Fruit fly (Drosophila melanogaster) whole organism, embryonic: ENCODE measurements around the gene PIP82.

Experiments
- Bgb ChIP-seq: fragments of 200-800 bp; sonication (Bioruptor generic); IDR thresholded peaks from 2 replicates; pipeline ENCODE4 v1.3.6; 2022; ENCODE audit warnings: missing biosample characterization, missing genetic modification characterization; ENCODE audit not compliant: partially characterized antibody
- CG11247 ChIP-seq: fragments of 200-800 bp; sonication (Bioruptor generic); IDR thresholded peaks from 2 replicates; pipeline ENCODE4 v1.3.6; 2022; ENCODE audit warnings: missing biosample characterization, missing genetic modification characterization
- CG13296 ChIP-seq: fragments of 200-800 bp; sonication (Bioruptor generic); optimal IDR thresholded peaks from 3 replicates; lab custom pipeline; 2018; ENCODE audit warnings: missing biosample characterization, mild to moderate bottlenecking, missing genetic modification characterization
- CG1792 ChIP-seq: fragments of 200-800 bp; sonication (Bioruptor generic); optimal IDR thresholded peaks from 2 replicates; lab custom pipeline; 2016; ENCODE audit warnings: missing biosample characterization, missing genetic modification characterization
- CG18262 ChIP-seq: fragments of 200-800 bp; optimal IDR thresholded peaks from 3 replicates; lab custom pipeline; 2019; ENCODE audit warnings: missing biosample characterization, mild to moderate bottlenecking, missing genetic modification characterization, moderate library complexity
- CG34376 ChIP-seq: fragments of 200-800 bp; sonication (Bioruptor generic); optimal IDR thresholded peaks from 2 replicates; lab custom pipeline; 2018; ENCODE audit warnings: missing biosample characterization, mild to moderate bottlenecking, missing genetic modification characterization
- CG4424 ChIP-seq: fragments of 200-800 bp; sonication (Bioruptor generic); optimal IDR thresholded peaks from 3 replicates; lab custom pipeline; 2016; ENCODE audit warnings: missing biosample characterization, missing genetic modification characterization
- CG4617 ChIP-seq: fragments of 200-800 bp; sonication (Bioruptor generic); optimal IDR thresholded peaks from 3 replicates; lab custom pipeline; 2016; ENCODE audit warnings: missing biosample characterization, missing genetic modification characterization, borderline replicate concordance
- CG7556 ChIP-seq: fragments of 200-800 bp; sonication (Bioruptor generic); optimal IDR thresholded peaks from 2 replicates; lab custom pipeline; 2017; ENCODE audit warnings: missing biosample characterization, mild to moderate bottlenecking, missing genetic modification characterization
- CG7745 ChIP-seq: fragments of 200-800 bp; sonication (Bioruptor generic); optimal IDR thresholded peaks from 2 replicates; lab custom pipeline; 2018; ENCODE audit warnings: missing biosample characterization, mild to moderate bottlenecking, missing genetic modification characterization, moderate library complexity
- CG7928 ChIP-seq: fragments of 200-800 bp; sonication (Bioruptor generic); optimal IDR thresholded peaks from 2 replicates; lab custom pipeline; 2017; ENCODE audit warnings: missing biosample characterization, mild to moderate bottlenecking, missing genetic modification characterization
- CG8359 ChIP-seq: fragments of 200-800 bp; sonication (Bioruptor generic); optimal IDR thresholded peaks from 2 replicates; lab custom pipeline; 2017; ENCODE audit warnings: missing biosample characterization, mild to moderate bottlenecking, missing genetic modification characterization, borderline replicate concordance
- CG9609 ChIP-seq: fragments of 200-800 bp; sonication (Bioruptor generic); optimal IDR thresholded peaks from 3 replicates; lab custom pipeline; 2016; ENCODE audit warnings: missing biosample characterization, missing genetic modification characterization
- Dll ChIP-seq: fragments of 200-800 bp; sonication (Bioruptor generic); IDR thresholded peaks from 4 replicates; pipeline ENCODE4 v1.3.6; 2022; ENCODE audit warnings: missing biosample characterization, missing genetic modification characterization; ENCODE audit not compliant: partially characterized antibody
- Dp ChIP-seq: fragments of 200-800 bp; sonication (Bioruptor generic); optimal IDR thresholded peaks from 2 replicates; lab custom pipeline; 2018; ENCODE audit warnings: missing biosample characterization, mild to moderate bottlenecking, missing genetic modification characterization, moderate library complexity
- Fer2 ChIP-seq: fragments of 200-800 bp; sonication (Bioruptor generic); optimal IDR thresholded peaks from 2 replicates; lab custom pipeline; 2018; ENCODE audit warnings: missing biosample characterization, mild to moderate bottlenecking, missing genetic modification characterization, moderate library complexity
- Fer3 ChIP-seq: fragments of 200-800 bp; sonication (Bioruptor generic); optimal IDR thresholded peaks from 2 replicates; lab custom pipeline; 2018; ENCODE audit warnings: missing biosample characterization, mild to moderate bottlenecking, missing genetic modification characterization, moderate library complexity
- H2.0 ChIP-seq: fragments of 200-800 bp; sonication (Bioruptor generic); IDR thresholded peaks from 2 replicates; pipeline ENCODE4 v1.3.6; 2022; ENCODE audit warnings: missing biosample characterization, missing genetic modification characterization
- HLH4C ChIP-seq: fragments of 200-800 bp; sonication (Bioruptor generic); IDR thresholded peaks from 3 replicates; pipeline ENCODE4 v1.3.6; 2022; ENCODE audit warnings: missing biosample characterization, missing genetic modification characterization; ENCODE audit not compliant: partially characterized antibody
- HLHmδ ChIP-seq: fragments of 200-800 bp; sonication (Bioruptor generic); optimal IDR thresholded peaks from 2 replicates; lab custom pipeline; 2018; ENCODE audit warnings: missing biosample characterization, mild to moderate bottlenecking, missing genetic modification characterization, moderate library complexity
- MTF-1 ChIP-seq: fragments of 200-800 bp; sonication (Bioruptor generic); optimal IDR thresholded peaks from 2 replicates; lab custom pipeline; 2018; ENCODE audit warnings: missing biosample characterization, mild to moderate bottlenecking, missing genetic modification characterization, borderline replicate concordance
- Mrtf ChIP-seq: fragments of 200-800 bp; sonication (Bioruptor generic); IDR thresholded peaks from 3 replicates; pipeline ENCODE4 v1.3.6; 2022; ENCODE audit warnings: missing biosample characterization, missing genetic modification characterization
- NC2α ChIP-seq: fragments of 200-800 bp; sonication (Bioruptor generic); optimal IDR thresholded peaks from 2 replicates; lab custom pipeline; 2016; ENCODE audit warnings: missing biosample characterization, missing genetic modification characterization
- Nf-YC ChIP-seq: fragments of 200-800 bp; optimal IDR thresholded peaks from 3 replicates; lab custom pipeline; 2019; ENCODE audit warnings: missing biosample characterization, mild to moderate bottlenecking, missing genetic modification characterization, moderate library complexity
- Opbp ChIP-seq: fragments of 200-800 bp; sonication (Bioruptor generic); IDR thresholded peaks from 3 replicates; pipeline ENCODE4 v1.3.6; 2022; ENCODE audit warnings: missing biosample characterization, missing genetic modification characterization; ENCODE audit not compliant: partially characterized antibody
- Sin3A ChIP-seq: fragments of >200 bp; optimal IDR thresholded peaks from 2 replicates; lab custom pipeline; 2018
- Vsx1 ChIP-seq: fragments of 200-800 bp; sonication (Bioruptor generic); optimal IDR thresholded peaks from 2 replicates; lab custom pipeline; 2017; ENCODE audit warnings: missing biosample characterization, mild to moderate bottlenecking, missing genetic modification characterization, missing genetic modification reagents
- ap ChIP-seq: fragments of 200-800 bp; sonication (Bioruptor generic); IDR thresholded peaks from 2 replicates; pipeline ENCODE4 v1.3.6; 2022; ENCODE audit warnings: missing biosample characterization, missing genetic modification characterization
- az2 ChIP-seq: fragments of 200-800 bp; sonication (Bioruptor generic); optimal IDR thresholded peaks from 3 replicates; lab custom pipeline; 2016; ENCODE audit warnings: missing biosample characterization, missing genetic modification characterization
- br ChIP-seq: fragments of >200 bp; optimal IDR thresholded peaks from 2 replicates; lab custom pipeline; 2017
- btn ChIP-seq: fragments of 200-800 bp; sonication (Bioruptor generic); optimal IDR thresholded peaks from 2 replicates; lab custom pipeline; 2016; ENCODE audit warnings: missing biosample characterization, missing genetic modification characterization
- chn ChIP-seq: fragments of 200-800 bp; sonication (Bioruptor generic); optimal IDR thresholded peaks from 2 replicates; lab custom pipeline; 2016; ENCODE audit warnings: missing biosample characterization, missing genetic modification characterization
- cwo ChIP-seq: fragments of 200-800 bp; sonication (Bioruptor generic); optimal IDR thresholded peaks from 3 replicates; lab custom pipeline; 2017; ENCODE audit warnings: missing biosample characterization, missing genetic modification characterization, mild to moderate bottlenecking, moderate library complexity, missing genetic modification reagents
- gcm2 ChIP-seq: fragments of 200-800 bp; sonication (Bioruptor generic); optimal IDR thresholded peaks from 2 replicates; lab custom pipeline; 2016; ENCODE audit warnings: missing biosample characterization, missing genetic modification characterization
- ham ChIP-seq: fragments of 200-800 bp; sonication (Bioruptor generic); IDR thresholded peaks from 2 replicates; pipeline ENCODE4 v1.3.6; 2022; ENCODE audit warnings: missing biosample characterization, missing genetic modification characterization
- hb ChIP-seq: fragments of 200-800 bp; sonication (Bioruptor generic); IDR thresholded peaks from 3 replicates; pipeline ENCODE4 v1.3.6; 2022; ENCODE audit warnings: missing biosample characterization, missing genetic modification characterization; ENCODE audit not compliant: partially characterized antibody
- jumu ChIP-seq: fragments of 200-800 bp; sonication (Bioruptor generic); optimal IDR thresholded peaks from 3 replicates; lab custom pipeline; 2016; ENCODE audit warnings: missing biosample characterization, missing genetic modification characterization
- knrl ChIP-seq: fragments of 200-800 bp; sonication (Bioruptor generic); IDR thresholded peaks from 3 replicates; pipeline ENCODE4 v1.3.6; 2022; ENCODE audit warnings: missing biosample characterization, missing genetic modification characterization; ENCODE audit not compliant: partially characterized antibody
- nerfin-1 ChIP-seq: fragments of 200-800 bp; sonication (Bioruptor generic); optimal IDR thresholded peaks from 3 replicates; lab custom pipeline; 2019; ENCODE audit warnings: missing biosample characterization, mild to moderate bottlenecking, missing genetic modification characterization, moderate library complexity
- nerfin-2 ChIP-seq: fragments of 200-800 bp; sonication (Bioruptor generic); IDR thresholded peaks from 2 replicates; pipeline ENCODE4 v1.3.6; 2022; ENCODE audit warnings: missing biosample characterization, missing genetic modification characterization; ENCODE audit not compliant: partially characterized antibody
- otp ChIP-seq: fragments of 200-800 bp; sonication (Bioruptor generic); IDR thresholded peaks from 3 replicates; pipeline ENCODE4, ENCODE4 v1.3.6; 2022; ENCODE audit warnings: missing biosample characterization, missing genetic modification characterization
- prd ChIP-seq, 3 experiments: fragments of >200 bp in 2 of 3; fragments of 200-800 bp in 1 of 3; sonication (Bioruptor generic) in 1 of 3; optimal IDR thresholded peaks in 2 of 3; IDR thresholded peaks in 1 of 3; 2 replicates in 2 of 3; 3 replicates in 1 of 3; pipeline versions ENCODE4 v1.3.6 to Lab custom; 2017 to 2022; ENCODE audit warnings: missing biosample characterization in 1 of 3, missing genetic modification characterization in 1 of 3
- row ChIP-seq: fragments of 200-800 bp; sonication (Bioruptor generic); IDR thresholded peaks from 3 replicates; pipeline ENCODE4 v1.3.6; 2022; ENCODE audit warnings: missing biosample characterization, missing genetic modification characterization
- sima ChIP-seq: fragments of 200-800 bp; sonication (Bioruptor generic); optimal IDR thresholded peaks from 2 replicates; lab custom pipeline; 2016; ENCODE audit warnings: missing biosample characterization, missing genetic modification characterization
- slou ChIP-seq: fragments of 200-800 bp; sonication (Bioruptor generic); optimal IDR thresholded peaks from 3 replicates; lab custom pipeline; 2016; ENCODE audit warnings: missing biosample characterization, missing genetic modification characterization
- ssp ChIP-seq: fragments of 200-800 bp; sonication (Bioruptor generic); IDR thresholded peaks from 2 replicates; pipeline ENCODE4 v1.3.6; 2022; ENCODE audit warnings: missing biosample characterization, missing genetic modification characterization
- tgo ChIP-seq: fragments of 200-800 bp; sonication (Bioruptor generic); IDR thresholded peaks from 3 replicates; pipeline ENCODE4 v1.3.6; 2022; ENCODE audit warnings: missing biosample characterization, missing genetic modification characterization
- trem ChIP-seq: fragments of 200-800 bp; optimal IDR thresholded peaks from 3 replicates; lab custom pipeline; 2019; ENCODE audit warnings: missing biosample characterization, mild to moderate bottlenecking, missing genetic modification characterization, moderate library complexity
- ttk ChIP-seq: fragments of 200-800 bp; sonication (Bioruptor generic); IDR thresholded peaks from 2 replicates; pipeline ENCODE4 v2.1.2; 2022; ENCODE audit warnings: missing biosample characterization, missing genetic modification characterization

The PIP82 gene

dm6 chrX:8573744-8574484 lies 44.4 kb upstream of the PIP82 start, which contains the start of gene CG12065 (continued):
- TF ChIP-seq CG34376 (GFP tag; lab: Kevin White, UChicago): peak; percentile 68
- TF ChIP-seq trem (tag; lab: Kevin White, UChicago): peak; percentile 29
- no peak for TF ChIP-seq CG11247
- TF ChIP-seq Bgb (GFP tag; lab: Robert Waterston, UW): peak; percentile 65
- TF ChIP-seq otp (GFP tag; lab: Robert Waterston, UW): 0 out of 3 replicates have a peak, but pooled peaks have one; percentile 11
- no peak for TF ChIP-seq HLH4C (GFP tag; lab: Robert Waterston, UW)
- no peak for TF ChIP-seq cwo
- TF ChIP-seq ssp (GFP tag; lab: Robert Waterston, UW): no peak
- TF ChIP-seq Mrtf (GFP tag; lab: Robert Waterston, UW): no peak
- TF ChIP-seq H2.0 (GFP tag; lab: Robert Waterston, UW): no peak
- TF ChIP-seq CG7928 (GFP tag; lab: Kevin White, UChicago): no peak
- TF ChIP-seq sima (GFP tag; lab: Kevin White, UChicago): no peak
- TF ChIP-seq gcm2 (GFP tag; lab: Kevin White, UChicago): no peak
- no peak for TF ChIP-seq CG9609 (GFP tag; lab: Kevin White, UChicago)
- TF ChIP-seq CG1792 (GFP tag; lab: Kevin White, UChicago): no peak
- peak; percentile 75 for TF ChIP-seq MTF-1 (GFP tag; lab: Kevin White, UChicago)
- no peak for TF ChIP-seq prd (optimal IDR thresholded peaks at IDR 0.05; lab: Kevin White, UChicago)
- TF ChIP-seq prd (GFP tag; IDR thresholded peaks at IDR 0.05; lab: Robert Waterston, UW): 0 out of 3 replicates have a peak, but pooled peaks have one; percentile 17
- TF ChIP-seq Dll: no peak
- TF ChIP-seq ap (GFP tag; lab: Robert Waterston, UW): no peak
- peak; percentile 88 for TF ChIP-seq Dp (GFP tag; lab: Kevin White, UChicago)
- peak; percentile 57 for TF ChIP-seq CG8359 (GFP tag; lab: Kevin White, UChicago)
- TF ChIP-seq HLHmδ (GFP tag; lab: Kevin White, UChicago): no peak
- TF ChIP-seq ham (GFP tag; lab: Robert Waterston, UW): no peak
- no peak for TF ChIP-seq row (GFP tag; lab: Robert Waterston, UW)
- TF ChIP-seq CG7556 (GFP tag; lab: Kevin White, UChicago): peak; percentile 41
- TF ChIP-seq slou (GFP tag; lab: Kevin White, UChicago): no peak
- TF ChIP-seq ttk: no peak
- TF ChIP-seq NC2α (GFP tag; lab: Kevin White, UChicago): no peak
- TF ChIP-seq Sin3A (lab: Kevin White, UChicago): no peak
- peak; percentile 7 for TF ChIP-seq CG18262 (tag; lab: Kevin White, UChicago)
- peak; percentile 49; the same call in 2 of the 3 replicates for TF ChIP-seq knrl
- peak; percentile 59 for TF ChIP-seq CG13296
- no peak for TF ChIP-seq hb (GFP tag; lab: Robert Waterston, UW)
- peak; percentile 73 for TF ChIP-seq Fer3 (tag; lab: Kevin White, UChicago)
- no peak for TF ChIP-seq az2 (GFP tag; lab: Kevin White, UChicago)
- TF ChIP-seq br (lab: Kevin White, UChicago): no peak
- TF ChIP-seq Fer2: peak; percentile 37
- TF ChIP-seq nerfin-2 (GFP tag; lab: Robert Waterston, UW): no peak
- TF ChIP-seq Nf-YC (tag; lab: Kevin White, UChicago): peak; percentile 67
- peak; percentile 67; the same call in 1 of the 3 replicates for TF ChIP-seq Opbp (GFP tag; lab: Robert Waterston, UW)
- no peak for TF ChIP-seq chn (GFP tag; lab: Kevin White, UChicago)
- TF ChIP-seq nerfin-1 (tag; lab: Kevin White, UChicago): peak; percentile 80
- TF ChIP-seq jumu (GFP tag; lab: Kevin White, UChicago): no peak
- TF ChIP-seq Vsx1 (GFP tag; lab: Kevin White, UChicago): peak; percentile 32
- no peak for TF ChIP-seq CG4617
- no peak for TF ChIP-seq CG4424 (GFP tag; lab: Kevin White, UChicago)
- TF ChIP-seq CG7745 (tag; lab: Kevin White, UChicago): peak; percentile 7
- TF ChIP-seq btn (GFP tag; lab: Kevin White, UChicago): no peak
- TF ChIP-seq tgo (GFP tag; lab: Robert Waterston, UW): no peak
